Worm (Caenorhabditis elegans): ENCODE data around the gene C44C10.3.

DNA sequence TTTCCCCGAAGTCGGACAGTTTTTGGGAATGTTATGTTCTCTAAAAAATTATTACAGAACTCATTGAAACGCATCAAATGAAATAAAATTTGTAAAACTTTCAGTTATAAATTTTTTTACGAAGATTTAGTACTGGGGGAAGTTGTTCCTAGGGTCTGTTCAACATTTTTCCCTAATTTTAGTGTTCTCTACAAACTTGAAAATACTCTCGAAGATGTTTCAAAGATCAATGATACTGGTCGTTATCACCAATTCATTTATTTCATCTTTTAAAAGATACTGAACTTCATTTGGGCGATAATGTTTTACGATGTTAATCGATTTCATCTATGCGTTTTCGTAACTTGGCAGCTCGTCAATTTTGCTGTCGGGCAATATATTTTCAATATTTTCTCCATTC, at the start of gene C44C10.3:
- TF ChIP-seq ZK546.5 (tag; optimal IDR thresholded peaks at IDR 0.05) (no peak), nhr-77 (tag; optimal IDR thresholded peaks at IDR 0.05) (no peak), elt-3 (tag; optimal IDR thresholded peaks at IDR 0.05) (no peak)

Data from whole organism, L2 larva.